Worm (Caenorhabditis elegans): ENCODE measurements around the gene ceh-93.
A peak's percentile ranks its signal among the peaks of the same experiment; 100 is the strongest.
"Not testable (repeated sequence)": the region's sequence is repeated elsewhere in the genome, so short reads cannot be mapped to it uniquely, and the experiment has no call there.

ceh-93 gene

DNA sequence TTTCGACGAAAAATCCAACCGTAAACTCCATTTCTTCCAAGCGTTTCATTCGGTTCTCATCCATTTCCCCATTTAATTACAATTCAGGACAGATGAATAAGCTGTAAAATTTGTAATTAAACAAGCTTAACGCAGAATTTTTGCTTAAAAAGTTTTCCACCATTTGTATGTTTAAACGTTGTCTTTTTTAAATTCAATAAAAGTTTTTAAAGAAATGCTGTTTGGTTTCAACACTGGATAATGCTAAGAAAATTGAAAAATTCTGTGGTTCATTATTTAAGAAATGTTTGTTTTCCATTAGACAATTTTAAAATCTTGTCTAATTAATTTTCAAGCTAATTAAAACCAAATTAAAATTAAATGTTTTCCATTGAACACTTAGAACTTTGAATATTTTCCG is 8.1 kb downstream of the ceh-93 start, which contains the start of gene R04A9.3:
TSS of gene R04A9.3 (minus strand) at position 101 of the 400 bp plus-strand sequence.
- TF ChIP-seq ztf-23 (GFP tag; IDR thresholded peaks at IDR 0.05) (no peak), ref-1 (GFP tag; conservative IDR thresholded peaks at IDR 0.05) (no peak), ztf-29 (GFP tag; IDR thresholded peaks at IDR 0.05) (no peak), T22C8.4 (GFP tag; IDR thresholded peaks at IDR 0.05) (no peak), cog-1 (tag; optimal IDR thresholded peaks at IDR 0.05) (no peak), tab-1 (GFP tag; IDR thresholded peaks at IDR 0.05) (no peak), flt-1 (GFP tag; IDR thresholded peaks at IDR 0.05) (no peak), med-1 (GFP tag; optimal IDR thresholded peaks at IDR 0.05; ENCODE audit: insufficient read depth) (no peak), klf-2 (GFP tag; conservative IDR thresholded peaks at IDR 0.05) (no peak)

DNA sequence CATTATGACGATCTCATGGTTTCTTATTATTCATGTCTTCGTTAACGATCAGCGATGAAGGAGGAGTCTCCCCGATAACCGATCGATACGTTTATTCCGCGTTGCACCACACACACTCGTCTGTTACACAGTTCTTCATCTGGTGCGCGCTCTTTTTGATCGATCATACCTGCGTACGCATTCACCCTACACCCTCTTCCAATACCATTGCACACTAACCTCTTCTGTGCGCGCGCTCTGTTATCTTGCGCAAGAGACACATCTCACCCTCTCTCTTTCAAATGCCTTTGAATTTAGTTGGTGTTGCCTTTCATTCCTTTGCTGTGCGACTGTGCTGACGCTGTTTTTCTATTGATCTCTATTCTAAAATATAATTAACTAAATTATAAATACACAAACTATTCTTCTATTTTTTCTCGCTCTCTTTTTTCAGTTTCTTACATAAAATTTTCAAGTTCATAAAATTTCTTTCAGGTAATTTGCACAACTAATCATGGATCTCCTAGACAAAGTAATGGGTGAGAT is 16.8 kb downstream of the ceh-93 start, which contains the start of gene nrde-3:
TSS of gene nrde-3 (plus strand) at position 475 of the 525 bp plus-strand sequence.
- TF ChIP-seq T22C8.4 (GFP tag; IDR thresholded peaks at IDR 0.05): peak; percentile 54
- no peak for TF ChIP-seq ztf-29 (GFP tag; IDR thresholded peaks at IDR 0.05)
- TF ChIP-seq cog-1 (tag; optimal IDR thresholded peaks at IDR 0.05): no peak

DNA sequence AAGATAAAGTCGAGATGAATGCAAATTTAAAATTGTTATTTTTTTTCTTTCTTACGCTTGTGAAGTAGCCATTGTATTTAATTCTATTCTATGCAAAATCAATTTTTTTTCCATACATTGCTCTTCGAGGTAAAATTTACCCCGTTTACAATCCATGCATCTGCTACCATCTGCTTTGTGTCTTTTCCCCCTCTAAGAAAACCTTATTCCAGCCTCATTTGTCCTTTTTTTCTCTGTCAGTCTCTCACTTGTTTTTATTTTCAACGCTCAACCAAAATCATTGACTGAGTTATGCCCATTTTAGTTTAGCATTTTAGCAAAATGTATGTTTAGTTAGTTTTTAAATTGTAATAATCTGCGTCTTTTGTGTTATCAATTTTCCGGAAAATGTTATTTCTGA is 18.7 kb downstream of the ceh-93 start:
- TF ChIP-seq med-1 (GFP tag; optimal IDR thresholded peaks at IDR 0.05; ENCODE audit: insufficient read depth) (no peak), klf-2 (GFP tag; conservative IDR thresholded peaks at IDR 0.05) (no peak), ztf-23 (GFP tag; IDR thresholded peaks at IDR 0.05) (no peak), T22C8.4 (GFP tag; IDR thresholded peaks at IDR 0.05) (no peak), tab-1 (GFP tag; IDR thresholded peaks at IDR 0.05) (no peak), cog-1 (tag; optimal IDR thresholded peaks at IDR 0.05) (no peak), ztf-29 (GFP tag; IDR thresholded peaks at IDR 0.05) (no peak), flt-1 (GFP tag; IDR thresholded peaks at IDR 0.05) (no peak), ref-1 (GFP tag; conservative IDR thresholded peaks at IDR 0.05) (no peak)

DNA sequence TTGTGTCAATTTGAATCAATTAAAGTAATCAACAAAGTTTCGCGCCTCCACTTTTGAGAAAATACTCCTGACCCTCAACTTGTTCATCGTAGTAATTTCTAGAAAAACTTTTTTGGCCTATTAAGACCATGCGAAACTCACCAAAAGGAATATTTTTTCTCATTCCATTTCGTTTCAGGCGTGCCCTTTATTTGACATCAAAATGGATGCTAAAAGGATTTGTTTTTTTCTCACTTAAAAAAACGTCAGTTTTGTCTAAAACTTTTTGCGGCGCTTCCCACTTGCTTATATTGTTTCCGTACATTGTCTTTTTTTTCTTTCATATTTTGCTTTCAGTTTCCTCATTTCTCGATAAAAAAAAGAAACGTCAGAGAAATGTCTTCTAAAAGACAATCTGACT is 28.1 kb downstream of the ceh-93 start, which contains the start of gene C04E7.5:
TSS of gene C04E7.5 (plus strand) at position 301 of the 400 bp plus-strand sequence.
- no peak for TF ChIP-seq T22C8.4 (GFP tag; IDR thresholded peaks at IDR 0.05)
- no peak for TF ChIP-seq med-1 (GFP tag; optimal IDR thresholded peaks at IDR 0.05; ENCODE audit: insufficient read depth)

DNA sequence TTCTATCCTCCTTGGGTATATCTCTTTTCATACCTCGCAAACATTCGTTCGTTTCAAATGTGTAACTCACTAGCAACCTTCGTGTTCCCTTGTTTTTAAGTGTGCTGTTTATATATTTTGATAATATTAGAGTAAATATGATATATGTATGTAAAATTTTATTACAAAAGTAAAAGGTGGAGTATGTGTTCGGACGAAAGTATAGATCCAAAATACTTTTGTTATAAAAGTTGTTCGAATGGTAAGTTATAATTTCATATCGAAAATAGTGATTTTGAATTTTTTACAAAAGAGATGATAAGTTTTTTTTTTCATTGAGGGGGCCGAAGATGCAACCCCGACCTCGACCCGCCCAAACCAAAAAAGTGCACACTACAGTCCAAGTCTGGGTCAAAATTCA is 30.8 kb downstream of the ceh-93 start, which contains the start of gene C04E7.1:
TSS of gene C04E7.1 (plus strand) at position 301 of the 400 bp plus-strand sequence.
- no peak for TF ChIP-seq ztf-23 (GFP tag; IDR thresholded peaks at IDR 0.05)
- no peak for TF ChIP-seq ztf-29 (GFP tag; IDR thresholded peaks at IDR 0.05)
- no peak for TF ChIP-seq klf-2 (GFP tag; conservative IDR thresholded peaks at IDR 0.05)
- TF ChIP-seq flt-1 (GFP tag; IDR thresholded peaks at IDR 0.05): no peak
- no peak for TF ChIP-seq T22C8.4 (GFP tag; IDR thresholded peaks at IDR 0.05)

DNA sequence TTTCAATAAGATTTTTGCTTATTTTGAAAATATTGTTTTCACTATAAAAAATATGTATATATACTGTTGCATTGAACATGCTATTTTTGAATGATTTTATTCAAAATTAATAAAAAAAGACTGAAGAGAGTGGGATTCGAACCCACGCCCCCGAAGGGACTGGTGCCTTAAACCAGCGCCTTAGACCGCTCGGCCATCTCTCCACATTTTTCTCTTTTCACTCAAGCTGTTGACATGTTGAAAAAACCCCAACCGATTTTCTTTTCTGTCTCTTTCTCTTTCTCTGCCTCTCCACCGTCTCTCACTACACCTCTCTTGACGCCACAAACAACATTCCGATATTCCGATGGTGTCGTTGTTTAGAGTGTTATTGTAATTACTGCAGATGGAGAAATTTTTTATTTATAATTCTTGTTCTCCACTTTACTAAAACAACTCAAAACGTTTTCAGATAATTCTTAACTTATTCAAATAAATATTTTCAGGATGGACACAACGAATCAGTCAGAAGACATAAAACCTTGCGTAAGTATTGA is 35.4 kb downstream of the ceh-93 start, which contains the start of gene sor-3:
TSS of gene sor-3 (plus strand) at position 486 of the 536 bp plus-strand sequence.
- TF ChIP-seq ztf-29 (GFP tag; IDR thresholded peaks at IDR 0.05): peak; percentile 92
- peak; percentile 90 for TF ChIP-seq T22C8.4 (GFP tag; IDR thresholded peaks at IDR 0.05)
- peak; percentile 96 for TF ChIP-seq ztf-23 (GFP tag; IDR thresholded peaks at IDR 0.05)
- TF ChIP-seq ref-1 (GFP tag; conservative IDR thresholded peaks at IDR 0.05): peak; percentile 84
- peak; percentile 69 for TF ChIP-seq med-1 (GFP tag; optimal IDR thresholded peaks at IDR 0.05; ENCODE audit: insufficient read depth)
- peak; percentile 83 for TF ChIP-seq cog-1 (tag; optimal IDR thresholded peaks at IDR 0.05)
- peak; percentile 92 for TF ChIP-seq klf-2 (GFP tag; conservative IDR thresholded peaks at IDR 0.05)
- TF ChIP-seq tab-1 (GFP tag; IDR thresholded peaks at IDR 0.05): peak; percentile 95
- peak; percentile 91 for TF ChIP-seq flt-1 (GFP tag; IDR thresholded peaks at IDR 0.05)

DNA sequence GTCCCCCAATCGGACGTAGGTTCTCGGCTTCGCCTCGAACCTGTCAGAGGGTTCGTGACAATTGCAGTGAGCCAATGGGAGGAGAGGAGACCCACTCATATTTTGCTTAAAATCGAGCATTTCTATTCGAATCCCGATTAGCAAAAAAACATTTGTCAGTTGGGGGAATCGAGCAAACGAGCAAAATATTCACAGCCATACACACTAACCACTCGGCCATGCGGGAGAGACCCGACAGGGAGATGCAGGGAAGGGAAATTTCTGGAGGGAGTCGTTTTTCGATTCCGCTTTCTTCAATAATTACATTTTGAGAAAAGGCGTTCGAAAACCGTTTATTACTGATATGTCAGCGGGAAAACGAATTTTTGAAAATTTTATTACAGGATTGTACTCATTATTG is 37.2 kb downstream of the ceh-93 start:
- peak; percentile 95 for TF ChIP-seq tab-1 (GFP tag; IDR thresholded peaks at IDR 0.05)
- peak; percentile 82 for TF ChIP-seq klf-2 (GFP tag; conservative IDR thresholded peaks at IDR 0.05)
- TF ChIP-seq ztf-29 (GFP tag; IDR thresholded peaks at IDR 0.05): peak; percentile 81
- TF ChIP-seq T22C8.4 (GFP tag; IDR thresholded peaks at IDR 0.05): peak; percentile 79
- TF ChIP-seq flt-1 (GFP tag; IDR thresholded peaks at IDR 0.05): peak; percentile 96
- peak; percentile 83 for TF ChIP-seq ref-1 (GFP tag; conservative IDR thresholded peaks at IDR 0.05)
- TF ChIP-seq ztf-23 (GFP tag; IDR thresholded peaks at IDR 0.05): peak; percentile 89

DNA sequence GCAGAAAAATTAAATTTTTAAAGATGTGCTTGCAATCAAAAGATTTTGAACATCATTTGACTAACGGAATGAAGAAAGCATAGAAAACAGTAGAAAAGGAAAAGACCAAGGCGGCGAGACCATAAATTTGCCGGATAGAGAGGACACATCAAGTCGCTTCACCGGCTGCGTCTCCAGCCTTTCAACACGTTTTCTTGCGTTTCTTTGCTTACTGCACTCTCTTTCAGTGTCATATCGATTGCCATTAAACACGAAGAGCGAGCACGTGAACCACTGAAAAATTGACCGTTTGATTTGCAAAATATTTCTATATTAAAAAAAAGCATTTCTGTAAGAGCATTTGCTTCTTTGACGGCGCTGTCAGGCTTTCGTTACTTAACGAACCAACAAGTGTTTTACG is 40.5 kb downstream of the ceh-93 start:
- peak; percentile 52; the same call in 1 of the 2 replicates for TF ChIP-seq T22C8.4 (GFP tag; IDR thresholded peaks at IDR 0.05)
- no peak for TF ChIP-seq flt-1 (GFP tag; IDR thresholded peaks at IDR 0.05)

DNA sequence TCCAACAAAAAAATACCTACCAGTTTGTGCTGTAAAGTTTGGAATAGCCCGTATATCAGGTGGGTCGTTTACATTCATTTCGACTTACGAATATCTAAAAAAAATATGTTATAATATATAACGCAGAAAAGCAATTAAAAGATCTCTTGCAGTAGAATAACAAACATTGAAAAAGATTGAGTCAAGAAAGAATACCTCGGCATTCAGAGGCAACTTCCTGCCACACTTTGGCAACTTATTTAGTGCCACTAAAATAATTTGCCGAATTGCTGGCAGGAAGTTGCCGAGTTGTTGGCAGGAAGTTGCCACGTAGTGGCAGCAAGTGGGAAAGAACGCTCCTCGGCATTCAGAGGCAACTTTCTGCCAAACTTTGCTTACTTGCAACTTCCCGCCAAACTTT is 41.5 kb downstream of the ceh-93 start, which contains the start of gene C04E7.3:
TSS of gene C04E7.3 (minus strand) at position 101 of the 400 bp plus-strand sequence.
- TF ChIP-seq ref-1 (GFP tag; conservative IDR thresholded peaks at IDR 0.05); cog-1 (tag; optimal IDR thresholded peaks at IDR 0.05); tab-1 (GFP tag; IDR thresholded peaks at IDR 0.05): not testable (repeated sequence)

DNA sequence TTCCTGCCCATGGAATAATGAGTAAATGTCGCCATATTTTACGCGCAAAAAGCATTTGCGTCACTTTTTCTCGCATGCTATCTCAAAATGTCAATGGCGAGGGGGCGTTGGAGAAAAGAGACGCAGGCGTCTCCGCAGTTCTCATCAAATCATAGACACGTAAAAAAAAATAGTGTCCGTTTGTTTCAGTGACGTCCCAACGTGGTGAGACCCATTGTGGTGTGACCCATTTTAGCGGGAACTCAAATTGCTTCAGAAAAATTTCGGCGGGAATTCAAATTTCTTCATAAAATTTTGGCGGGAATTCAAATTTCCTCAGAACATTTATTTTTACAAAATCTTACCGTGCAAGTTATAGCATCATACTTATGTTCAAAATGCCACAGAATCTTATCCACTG is 44.8 kb downstream of the ceh-93 start:
- TF ChIP-seq tab-1 (GFP tag; IDR thresholded peaks at IDR 0.05) (no peak), klf-2 (GFP tag; conservative IDR thresholded peaks at IDR 0.05) (no peak), T22C8.4 (GFP tag; IDR thresholded peaks at IDR 0.05) (no peak), med-1 (GFP tag; optimal IDR thresholded peaks at IDR 0.05; ENCODE audit: insufficient read depth) (no peak), flt-1 (GFP tag; IDR thresholded peaks at IDR 0.05) (no peak), ref-1 (GFP tag; conservative IDR thresholded peaks at IDR 0.05) (no peak), cog-1 (tag; optimal IDR thresholded peaks at IDR 0.05) (no peak)
